Worm (Caenorhabditis elegans) whole organism, late embryonic: Measurements from ENCODE around the gene wdr-54.

Source experiments
- nfya-1 ChIP-seq: sonication (generic microtip); optimal IDR thresholded peaks from 2 replicates; lab custom pipeline; 2017; ENCODE audit warnings: missing genetic modification characterization, mild to moderate bottlenecking, missing compliant biosample characterization, antibody characterized with exemption, moderate library complexity
- pha-4 ChIP-seq: fragments of 150-350 bp; optimal IDR thresholded peaks from 2 replicates; lab custom pipeline; 2018; ENCODE audit warnings: missing biosample characterization, missing genetic modification reagents, missing genetic modification characterization

ce11 chrX:871957-872715 lies 43.4 kb downstream of the wdr-54 start, which contains the start of gene F56F10.1:
- TF ChIP-seq nfya-1 (no peak), pha-4 (no peak)
